Worm (Caenorhabditis elegans) whole organism, L2 larva: ENCODE measurements around the gene srlf-30.

Source experiments
- C34F6.9 ChIP-seq: fragments of 150-350 bp; optimal IDR thresholded peaks from 2 replicates; lab custom pipeline; 2014; ENCODE audit warnings: missing biosample characterization, missing genetic modification characterization
- F13H6.1 ChIP-seq: sonication (generic microtip); optimal IDR thresholded peaks from 2 replicates; lab custom pipeline; 2016; ENCODE audit warnings: missing genetic modification characterization, missing compliant biosample characterization
- ama-1 ChIP-seq: fragments of 150-350 bp; optimal IDR thresholded peaks from 2 replicates; lab custom pipeline; 2018; ENCODE audit warnings: inconsistent platforms
- blmp-1 ChIP-seq: sonication (generic microtip); optimal IDR thresholded peaks from 2 replicates; lab custom pipeline; 2017; ENCODE audit warnings: missing genetic modification characterization, mild to moderate bottlenecking, missing compliant biosample characterization, antibody characterized with exemption, moderate library complexity; ENCODE audit not compliant: insufficient read depth
- ceh-16 ChIP-seq: fragments of 150-350 bp; optimal IDR thresholded peaks from 2 replicates; lab custom pipeline; 2014; ENCODE audit warnings: missing biosample characterization, missing genetic modification characterization
- ceh-82 ChIP-seq: fragments of 150-350 bp; optimal IDR thresholded peaks from 2 replicates; lab custom pipeline; 2014; ENCODE audit warnings: missing biosample characterization, missing genetic modification characterization
- crh-2 ChIP-seq: sonication (generic microtip); optimal IDR thresholded peaks from 2 replicates; lab custom pipeline; 2017; ENCODE audit warnings: missing biosample characterization, missing genetic modification characterization
- dmd-4 ChIP-seq: sonication (generic microtip); optimal IDR thresholded peaks from 2 replicates; lab custom pipeline; 2017; ENCODE audit warnings: missing biosample characterization, missing genetic modification characterization
- egl-27 ChIP-seq: sonication (generic microtip); optimal IDR thresholded peaks from 3 replicates; lab custom pipeline; 2017; ENCODE audit warnings: missing biosample characterization, missing genetic modification reagents, missing genetic modification characterization
- elt-1 ChIP-seq: fragments of 150-350 bp; optimal IDR thresholded peaks from 2 replicates; lab custom pipeline; 2014; ENCODE audit warnings: missing biosample characterization, missing genetic modification characterization
- elt-3 ChIP-seq: sonication (generic microtip); optimal IDR thresholded peaks from 2 replicates; lab custom pipeline; 2017; ENCODE audit warnings: missing biosample characterization, missing genetic modification characterization
- fos-1 ChIP-seq: fragments of 150-350 bp; optimal IDR thresholded peaks from 2 replicates; lab custom pipeline; 2014; ENCODE audit warnings: missing biosample characterization, missing genetic modification characterization
- lin-39 ChIP-seq: fragments of 150-350 bp; optimal IDR thresholded peaks from 2 replicates; lab custom pipeline; 2014; ENCODE audit warnings: missing biosample characterization, missing genetic modification reagents, missing genetic modification characterization
- lsy-2 ChIP-seq, 2 experiments: fragments of 150-350 bp in 1 of 2; sonication (generic microtip) in 1 of 2; optimal IDR thresholded peaks; 2 replicates each; lab custom pipeline; 2014 to 2017; ENCODE audit warnings: missing biosample characterization in 2 of 2, missing genetic modification characterization in 2 of 2
- mab-5 ChIP-seq: fragments of 150-350 bp; optimal IDR thresholded peaks from 2 replicates; lab custom pipeline; 2014; ENCODE audit warnings: missing biosample characterization, missing genetic modification characterization
- mdl-1 ChIP-seq, 2 experiments: fragments of 150-350 bp in 1 of 2; sonication (generic microtip) in 1 of 2; optimal IDR thresholded peaks; 2 replicates each; lab custom pipeline; 2017; ENCODE audit warnings: missing biosample characterization in 2 of 2, missing genetic modification characterization in 2 of 2
- nhr-11 ChIP-seq: fragments of 150-350 bp; optimal IDR thresholded peaks from 2 replicates; lab custom pipeline; 2014; ENCODE audit warnings: missing biosample characterization, missing genetic modification characterization
- nhr-12 ChIP-seq: fragments of 150-350 bp; optimal IDR thresholded peaks from 2 replicates; lab custom pipeline; 2014; ENCODE audit warnings: missing biosample characterization, missing genetic modification characterization
- nhr-129 ChIP-seq: fragments of 150-350 bp; optimal IDR thresholded peaks from 2 replicates; lab custom pipeline; 2014; ENCODE audit warnings: missing biosample characterization, missing genetic modification characterization
- nhr-21 ChIP-seq: fragments of 150-350 bp; optimal IDR thresholded peaks from 2 replicates; lab custom pipeline; 2014; ENCODE audit warnings: missing biosample characterization, missing genetic modification characterization
- nhr-237 ChIP-seq: fragments of 150-350 bp; optimal IDR thresholded peaks from 2 replicates; lab custom pipeline; 2014; ENCODE audit warnings: missing biosample characterization, missing genetic modification characterization
- nhr-25 ChIP-seq: fragments of 150-350 bp; sonication (generic microtip); optimal IDR thresholded peaks from 3 replicates; lab custom pipeline; 2014; ENCODE audit warnings: missing biosample characterization, missing genetic modification characterization
- nhr-6 ChIP-seq: fragments of 150-350 bp; optimal IDR thresholded peaks from 2 replicates; lab custom pipeline; 2014; ENCODE audit warnings: missing biosample characterization, missing genetic modification characterization
- peb-1 ChIP-seq: fragments of 150-350 bp; optimal IDR thresholded peaks from 2 replicates; lab custom pipeline; 2014; ENCODE audit warnings: missing biosample characterization, missing genetic modification characterization
- skn-1 ChIP-seq: sonication (generic microtip); optimal IDR thresholded peaks from 2 replicates; lab custom pipeline; 2017; ENCODE audit warnings: missing biosample characterization, missing genetic modification characterization
- sma-3 ChIP-seq: sonication (generic microtip); optimal IDR thresholded peaks from 2 replicates; lab custom pipeline; 2016; ENCODE audit warnings: missing genetic modification reagents, missing genetic modification characterization, missing compliant biosample characterization
- sma-9 ChIP-seq, 2 experiments: fragments of 150-350 bp in 1 of 2; sonication (generic microtip) in 1 of 2; optimal IDR thresholded peaks; 2 replicates each; lab custom pipeline; 2014 to 2016; ENCODE audit warnings: missing genetic modification characterization in 2 of 2, mild to moderate bottlenecking in 1 of 2, missing biosample characterization in 1 of 2, missing compliant biosample characterization in 1 of 2, missing genetic modification reagents in 1 of 2, moderate library complexity in 1 of 2
- unc-39 ChIP-seq: fragments of 150-350 bp; optimal IDR thresholded peaks from 2 replicates; lab custom pipeline; 2014; ENCODE audit warnings: missing biosample characterization, missing genetic modification characterization
- unc-55 ChIP-seq: fragments of 150-350 bp; sonication (generic microtip); optimal IDR thresholded peaks from 3 replicates; lab custom pipeline; 2014; ENCODE audit warnings: missing biosample characterization, missing genetic modification reagents, missing genetic modification characterization
- zag-1 ChIP-seq: fragments of 150-350 bp; optimal IDR thresholded peaks from 2 replicates; lab custom pipeline; 2014; ENCODE audit warnings: missing biosample characterization, missing genetic modification characterization
- ztf-1 ChIP-seq: fragments of 200-800 bp; sonication (Bioruptor generic); conservative IDR thresholded peaks from 2 replicates; pipeline ENCODE4 v1.3.6; 2022; ENCODE audit warnings: missing genetic modification characterization, missing compliant biosample characterization
- ztf-4 ChIP-seq: fragments of 150-350 bp; optimal IDR thresholded peaks from 2 replicates; lab custom pipeline; 2014; ENCODE audit warnings: missing biosample characterization, missing genetic modification characterization

srlf-30 gene

ce11 chrIV:10902476-10902875 is 2.3 kb downstream of the srlf-30 start:
- no peak for TF ChIP-seq skn-1
- TF ChIP-seq unc-39 (tag; lab: Kevin White, UChicago) = no peak
- TF ChIP-seq, all 48 proteins: peak for 0

ce11 chrIV:10904282-10904681 is 4.1 kb downstream of the srlf-30 start, which contains the start of gene ZK596.3:
Gene ZK596.3, minus strand, starts transcription at chrIV:10904382.
- TF ChIP-seq elt-3 (tag; lab: Kevin White, UChicago) (no peak), skn-1 (no peak), ceh-82 (no peak), ztf-4 (tag; lab: Kevin White, UChicago) (no peak), zag-1 (tag; lab: Kevin White, UChicago) (no peak), C34F6.9 (no peak), unc-55 (GFP tag; lab: Kevin White, UChicago) (no peak), fos-1 (no peak), F13H6.1 (tag; lab: Kevin White, UChicago) (no peak), mab-5 (tag; lab: Kevin White, UChicago) (no peak), lsy-2 (tag; optimal IDR thresholded peaks at IDR 0.05; lab: Kevin White, UChicago) (no peak), unc-39 (tag; lab: Kevin White, UChicago) (no peak), nhr-25 (no peak)

ce11 chrIV:10909206-10909605 is 9.0 kb downstream of the srlf-30 start, which contains the start of gene ZK596.2:
Gene ZK596.2, minus strand, starts transcription at chrIV:10909306.
- TF ChIP-seq nhr-25 (no peak), nhr-21 (tag; lab: Kevin White, UChicago) (no peak), lsy-2 (tag; optimal IDR thresholded peaks at IDR 0.05; lab: Kevin White, UChicago) (no peak), lin-39 (no peak), nhr-6 (tag; lab: Kevin White, UChicago) (no peak), elt-1 (tag; lab: Kevin White, UChicago) (no peak), fos-1 (no peak), mdl-1 (tag; optimal IDR thresholded peaks at IDR 0.05; lab: Kevin White, UChicago) (no peak), sma-3 (GFP tag; lab: Kevin White, UChicago) (no peak), skn-1 (no peak), ama-1 (lab: Kevin White, UChicago) (no peak)

ce11 chrIV:10909708-10910107 is 9.5 kb downstream of the srlf-30 start, which contains the start of gene pyk-2:
Gene pyk-2, plus strand, starts transcription at chrIV:10909913.
- TF ChIP-seq nhr-237 (tag; lab: Kevin White, UChicago) (no peak), nhr-129 (tag; lab: Kevin White, UChicago) (peak; percentile 45), crh-2 (peak; percentile 64), mdl-1 (tag; optimal IDR thresholded peaks at IDR 0.05; lab: Kevin White, UChicago) (no peak), sma-3 (GFP tag; lab: Kevin White, UChicago) (peak; percentile 48), sma-9 (GFP tag; optimal IDR thresholded peaks at IDR 0.05; lab: Kevin White, UChicago) (peak; percentile 78), sma-9 (tag; optimal IDR thresholded peaks at IDR 0.05; lab: Kevin White, UChicago) (no peak), fos-1 (peak; percentile 70)

ce11 chrIV:10913081-10913480 is 12.9 kb downstream of the srlf-30 start, which contains the start of gene ZK593.2:
Gene ZK593.2, plus strand, starts transcription at chrIV:10913381.
- no peak for TF ChIP-seq peb-1 (tag; lab: Kevin White, UChicago)
- no peak for TF ChIP-seq nhr-11 (tag; lab: Kevin White, UChicago)
- TF ChIP-seq blmp-1 (tag; lab: Kevin White, UChicago) = no peak
- TF ChIP-seq unc-55 (GFP tag; lab: Kevin White, UChicago) = no peak
- TF ChIP-seq crh-2 = no peak
- no peak for TF ChIP-seq F13H6.1 (tag; lab: Kevin White, UChicago)

- TF ChIP-seq zag-1 (tag; lab: Kevin White, UChicago) (no peak), sma-3 (GFP tag; lab: Kevin White, UChicago) (no peak), fos-1 (no peak), ztf-1 (no peak), egl-27 (no peak), lin-39 (no peak), ceh-16 (tag; lab: Kevin White, UChicago) (no peak), nhr-12 (no peak), crh-2 (no peak), ceh-82 (no peak), elt-3 (tag; lab: Kevin White, UChicago) (no peak), dmd-4 (no peak)
These were observed 15.2 kb downstream of the srlf-30 start, which contains the start of gene ZK593.3 for ce11 chrIV:10915388-10915787. Gene ZK593.3, plus strand, starts transcription at chrIV:10915688.
